Fruit fly (Drosophila melanogaster) whole organism, pupa: ENCODE measurements around the gene CG31206.
"Not testable (repeated sequence)": the region's sequence is repeated elsewhere in the genome, so short reads cannot be mapped to it uniquely, and the experiment has no call there.

ENCODE experiments used
- CG10348 ChIP-seq: fragments of 200-800 bp; sonication (Bioruptor generic); IDR thresholded peaks from 2 replicates; pipeline ENCODE4 v1.3.6; 2022; ENCODE audit warnings: missing biosample characterization, missing genetic modification characterization
- CG12605 ChIP-seq: fragments of 200-800 bp; sonication (Bioruptor generic); IDR thresholded peaks from 2 replicates; pipeline ENCODE4 v1.3.6; 2022; ENCODE audit warnings: missing biosample characterization, missing genetic modification characterization
- CG15710 ChIP-seq: fragments of 200-800 bp; sonication (Bioruptor generic); optimal IDR thresholded peaks from 2 replicates; lab custom pipeline; 2018; ENCODE audit warnings: missing biosample characterization, mild to moderate bottlenecking, missing genetic modification characterization, moderate library complexity
- CG4496 ChIP-seq: fragments of 200-800 bp; sonication (Bioruptor generic); IDR thresholded peaks from 3 replicates; pipeline ENCODE4 v1.3.6; 2022; ENCODE audit warnings: missing biosample characterization, missing genetic modification characterization
- CG8159 ChIP-seq: fragments of 200-800 bp; sonication (Bioruptor generic); optimal IDR thresholded peaks from 3 replicates; lab custom pipeline; 2018; ENCODE audit warnings: missing biosample characterization, mild to moderate bottlenecking, missing genetic modification characterization, moderate library complexity
- CG8301 ChIP-seq: fragments of 200-800 bp; sonication (Bioruptor generic); optimal IDR thresholded peaks from 2 replicates; lab custom pipeline; 2018; ENCODE audit warnings: missing biosample characterization, mild to moderate bottlenecking, missing genetic modification characterization
- D1 ChIP-seq: fragments of 200-800 bp; sonication (Bioruptor generic); optimal IDR thresholded peaks from 2 replicates; lab custom pipeline; 2018; ENCODE audit warnings: missing biosample characterization, mild to moderate bottlenecking, missing genetic modification characterization, moderate library complexity
- Pif1B ChIP-seq: fragments of 200-800 bp; sonication (Bioruptor generic); optimal IDR thresholded peaks from 3 replicates; lab custom pipeline; 2016; ENCODE audit warnings: missing biosample characterization, missing genetic modification characterization
- Snoo ChIP-seq: fragments of 200-800 bp; sonication (Bioruptor generic); optimal IDR thresholded peaks from 3 replicates; lab custom pipeline; 2017; ENCODE audit warnings: missing biosample characterization, mild to moderate bottlenecking, missing genetic modification characterization, inconsistent platforms
- rn ChIP-seq: fragments of 200-800 bp; sonication (Bioruptor generic); IDR thresholded peaks from 2 replicates; pipeline ENCODE4 v1.3.6; 2022; ENCODE audit warnings: missing biosample characterization, missing genetic modification characterization

DNA sequence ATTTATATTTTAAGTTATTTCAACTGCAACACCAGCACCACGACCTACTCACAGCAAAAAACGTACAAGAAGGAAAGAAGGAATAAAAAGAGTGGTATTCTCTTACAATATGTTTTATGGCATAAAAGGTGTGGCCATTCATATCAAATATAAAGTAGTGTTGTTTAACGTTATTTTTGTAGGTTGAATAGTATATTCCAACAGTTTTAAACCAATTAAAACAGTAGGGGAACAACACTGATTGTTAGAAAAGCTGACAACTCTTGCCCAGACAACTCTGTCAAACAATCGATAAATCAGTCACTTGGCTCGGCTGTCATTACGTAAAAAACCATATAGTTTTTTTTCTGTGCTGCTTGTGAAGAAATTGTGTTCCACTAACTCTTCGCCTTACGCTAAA lies 6.8 kb upstream of the CG31206 start, which contains the start of gene CG10887:
- not testable (repeated sequence) for TF ChIP-seq Snoo; Pif1B; CG15710 (tag; lab: Kevin White, UChicago); CG12605 (GFP tag; lab: Robert Waterston, UW); CG8301 (tag; lab: Kevin White, UChicago); CG10348 (GFP tag; lab: Robert Waterston, UW); CG4496; rn; D1 (tag; lab: Kevin White, UChicago); CG8159 (tag; lab: Kevin White, UChicago)
